Fruit fly (Drosophila melanogaster) whole organism, prepupa: ENCODE measurements around the gene CG7300.

Experiments
- CG11294 ChIP-seq: fragments of 200-800 bp; sonication (Bioruptor generic); IDR thresholded peaks from 2 replicates; pipeline ENCODE4 v1.3.6; 2022; ENCODE audit warnings: missing biosample characterization, missing genetic modification characterization
- CG11762 ChIP-seq: fragments of 200-800 bp; sonication (Bioruptor generic); optimal IDR thresholded peaks from 3 replicates; lab custom pipeline; 2016; ENCODE audit warnings: missing biosample characterization, missing genetic modification characterization; ENCODE audit not compliant: insufficient read depth
- CG11902 ChIP-seq: fragments of 200-800 bp; sonication (Bioruptor generic); optimal IDR thresholded peaks from 3 replicates; lab custom pipeline; 2016; ENCODE audit warnings: missing biosample characterization, missing genetic modification characterization
- CG16779 ChIP-seq: fragments of 200-800 bp; sonication (Bioruptor generic); optimal IDR thresholded peaks from 3 replicates; lab custom pipeline; 2017; ENCODE audit warnings: missing biosample characterization, mild to moderate bottlenecking, missing genetic modification characterization
- CG31627 ChIP-seq: fragments of 200-800 bp; sonication (Bioruptor generic); optimal IDR thresholded peaks from 3 replicates; lab custom pipeline; 2016; ENCODE audit warnings: missing biosample characterization, missing genetic modification characterization
- CG32006 ChIP-seq: fragments of 200-800 bp; sonication (Bioruptor generic); optimal IDR thresholded peaks from 3 replicates; lab custom pipeline; 2017; ENCODE audit warnings: missing biosample characterization, mild to moderate bottlenecking, missing genetic modification characterization
- CG34406 ChIP-seq: fragments of 200-800 bp; sonication (Bioruptor generic); optimal IDR thresholded peaks from 3 replicates; lab custom pipeline; 2016; ENCODE audit warnings: missing biosample characterization, missing genetic modification characterization
- CG3919 ChIP-seq: fragments of 200-800 bp; sonication (Bioruptor generic); optimal IDR thresholded peaks from 3 replicates; lab custom pipeline; 2016; ENCODE audit warnings: missing biosample characterization, missing genetic modification characterization
- CG6276 ChIP-seq: fragments of 200-800 bp; sonication (Bioruptor generic); optimal IDR thresholded peaks from 2 replicates; lab custom pipeline; 2017; ENCODE audit warnings: missing biosample characterization, mild to moderate bottlenecking, missing genetic modification characterization
- CG6792 ChIP-seq: fragments of 200-800 bp; sonication (Bioruptor generic); optimal IDR thresholded peaks from 3 replicates; lab custom pipeline; 2016; ENCODE audit warnings: missing biosample characterization, missing genetic modification characterization
- CG6808 ChIP-seq: fragments of 200-800 bp; sonication (Bioruptor generic); optimal IDR thresholded peaks from 3 replicates; lab custom pipeline; 2017; ENCODE audit warnings: missing biosample characterization, missing genetic modification characterization, mild to moderate bottlenecking, moderate library complexity, missing genetic modification reagents
- CG7368 ChIP-seq: fragments of 200-800 bp; sonication (Bioruptor generic); optimal IDR thresholded peaks from 3 replicates; lab custom pipeline; 2016; ENCODE audit warnings: missing biosample characterization, missing genetic modification characterization
- CG8319 ChIP-seq: fragments of 200-800 bp; sonication (Bioruptor generic); optimal IDR thresholded peaks from 3 replicates; lab custom pipeline; 2016; ENCODE audit warnings: missing biosample characterization, missing genetic modification characterization
- Eip78C ChIP-seq: fragments of 200-800 bp; sonication (Bioruptor generic); peaks from one replicate; lab custom pipeline; 2016; ENCODE audit warnings: missing biosample characterization, missing genetic modification characterization
- Eip93F ChIP-seq: fragments of 200-800 bp; sonication (Bioruptor generic); optimal IDR thresholded peaks from 2 replicates; lab custom pipeline; 2016; ENCODE audit warnings: missing biosample characterization, mild to moderate bottlenecking, missing genetic modification characterization
- Ets21C ChIP-seq: fragments of 200-800 bp; sonication (Bioruptor generic); optimal IDR thresholded peaks from 3 replicates; lab custom pipeline; 2016; ENCODE audit warnings: missing biosample characterization, missing genetic modification characterization
- Ets96B ChIP-seq: fragments of 200-800 bp; optimal IDR thresholded peaks from 2 replicates; lab custom pipeline; 2019; ENCODE audit warnings: missing biosample characterization, mild to moderate bottlenecking, missing genetic modification characterization, moderate library complexity
- Hr38 ChIP-seq: sonication (Bioruptor generic); optimal IDR thresholded peaks from 2 replicates; lab custom pipeline; 2016; ENCODE audit warnings: missing biosample characterization, missing genetic modification characterization
- Hr39 ChIP-seq: fragments of 200-800 bp; sonication (Bioruptor generic); optimal IDR thresholded peaks from 2 replicates; lab custom pipeline; 2016; ENCODE audit warnings: missing biosample characterization, missing genetic modification characterization
- Hr4 ChIP-seq: fragments of 200-800 bp; sonication (Bioruptor generic); optimal IDR thresholded peaks from 3 replicates; lab custom pipeline; 2016; ENCODE audit warnings: missing biosample characterization, missing genetic modification characterization
- Met ChIP-seq: fragments of 200-800 bp; sonication (Bioruptor generic); optimal IDR thresholded peaks from 3 replicates; lab custom pipeline; 2016; ENCODE audit warnings: missing biosample characterization, missing genetic modification characterization
- Sox14 ChIP-seq: fragments of 200-800 bp; sonication (Bioruptor generic); optimal IDR thresholded peaks from 3 replicates; lab custom pipeline; 2016; ENCODE audit warnings: missing biosample characterization, missing genetic modification characterization
- achi ChIP-seq: fragments of 200-800 bp; sonication (Bioruptor generic); optimal IDR thresholded peaks from 3 replicates; lab custom pipeline; 2016; ENCODE audit warnings: missing biosample characterization, missing genetic modification characterization
- acj6 ChIP-seq: fragments of 200-800 bp; sonication (Bioruptor generic); optimal IDR thresholded peaks from 3 replicates; lab custom pipeline; 2016; ENCODE audit warnings: missing biosample characterization, missing genetic modification characterization
- dac ChIP-seq: fragments of 200-800 bp; sonication (Bioruptor generic); optimal IDR thresholded peaks from 2 replicates; lab custom pipeline; 2017; ENCODE audit warnings: missing biosample characterization, mild to moderate bottlenecking, missing genetic modification characterization
- dsx ChIP-seq: fragments of 200-800 bp; optimal IDR thresholded peaks from 3 replicates; lab custom pipeline; 2019; ENCODE audit warnings: missing biosample characterization, mild to moderate bottlenecking, missing genetic modification characterization, moderate library complexity; ENCODE audit not compliant: poor library complexity, severe bottlenecking
- eg ChIP-seq: fragments of 200-800 bp; sonication (Bioruptor generic); IDR thresholded peaks from 3 replicates; pipeline ENCODE4 v1.3.6; 2022; ENCODE audit warnings: missing biosample characterization, missing genetic modification characterization
- fd59A ChIP-seq: fragments of 200-800 bp; sonication (Bioruptor generic); optimal IDR thresholded peaks from 2 replicates; lab custom pipeline; 2017; ENCODE audit warnings: missing biosample characterization, mild to moderate bottlenecking, missing genetic modification characterization, missing genetic modification reagents
- fd85E ChIP-seq: fragments of 200-800 bp; sonication (Bioruptor generic); optimal IDR thresholded peaks from 3 replicates; lab custom pipeline; 2016; ENCODE audit warnings: missing biosample characterization, missing genetic modification characterization
- fkh ChIP-seq: fragments of 200-800 bp; sonication (Bioruptor generic); optimal IDR thresholded peaks from 3 replicates; lab custom pipeline; 2017; ENCODE audit warnings: missing biosample characterization, mild to moderate bottlenecking, missing genetic modification characterization, moderate library complexity
- pdm3 ChIP-seq: fragments of 200-800 bp; sonication (Bioruptor generic); optimal IDR thresholded peaks from 3 replicates; lab custom pipeline; 2016; ENCODE audit warnings: missing biosample characterization, missing genetic modification characterization
- salr ChIP-seq, 2 experiments: fragments of 200-800 bp; sonication (Bioruptor generic); optimal IDR thresholded peaks; 3 replicates each; lab custom pipeline; 2016 to 2018; ENCODE audit warnings: missing biosample characterization in 2 of 2, missing genetic modification characterization in 2 of 2, mild to moderate bottlenecking in 1 of 2
- spab ChIP-seq: fragments of 200-800 bp; sonication (Bioruptor generic); optimal IDR thresholded peaks from 2 replicates; lab custom pipeline; 2017; ENCODE audit warnings: missing biosample characterization, mild to moderate bottlenecking, missing genetic modification characterization, missing genetic modification reagents
- topi ChIP-seq: fragments of 200-800 bp; sonication (Bioruptor generic); optimal IDR thresholded peaks from 3 replicates; lab custom pipeline; 2016; ENCODE audit warnings: missing biosample characterization, missing genetic modification characterization

The CG7300 gene

dm6 chr2L:10729955-10730354 lies 32.1 kb upstream of the CG7300 start, which contains the start of gene CG17118:
Gene CG17118, plus strand, starts transcription at chr2L:10730255.
- TF ChIP-seq CG16779 (no peak), CG3919 (GFP tag; lab: Kevin White, UChicago) (no peak)

- TF ChIP-seq Sox14 (GFP tag; lab: Kevin White, UChicago) (no peak), CG34406 (GFP tag; lab: Kevin White, UChicago) (no peak), spab (GFP tag; lab: Kevin White, UChicago) (no peak), salr (GFP tag; optimal IDR thresholded peaks at IDR 0.05; lab: Kevin White, UChicago) (no peak), Ets21C (GFP tag; lab: Kevin White, UChicago) (no peak), CG31627 (GFP tag; lab: Kevin White, UChicago) (no peak), CG7368 (GFP tag; lab: Kevin White, UChicago) (no peak), CG16779 (no peak), Met (GFP tag; lab: Kevin White, UChicago) (no peak), dsx (GFP tag; lab: Kevin White, UChicago) (no peak), eg (no peak), CG6792 (GFP tag; lab: Kevin White, UChicago) (no peak), fd85E (GFP tag; lab: Kevin White, UChicago) (no peak), Eip93F (no peak), Hr4 (GFP tag; lab: Kevin White, UChicago) (no peak), CG6276 (GFP tag; lab: Kevin White, UChicago) (no peak)
Observed at dm6 chr2L:10728751-10729150, 30.9 kb upstream of the CG7300 start, which contains the start of gene CG6443. Gene CG6443, plus strand, starts transcription at chr2L:10728978.

DNA sequence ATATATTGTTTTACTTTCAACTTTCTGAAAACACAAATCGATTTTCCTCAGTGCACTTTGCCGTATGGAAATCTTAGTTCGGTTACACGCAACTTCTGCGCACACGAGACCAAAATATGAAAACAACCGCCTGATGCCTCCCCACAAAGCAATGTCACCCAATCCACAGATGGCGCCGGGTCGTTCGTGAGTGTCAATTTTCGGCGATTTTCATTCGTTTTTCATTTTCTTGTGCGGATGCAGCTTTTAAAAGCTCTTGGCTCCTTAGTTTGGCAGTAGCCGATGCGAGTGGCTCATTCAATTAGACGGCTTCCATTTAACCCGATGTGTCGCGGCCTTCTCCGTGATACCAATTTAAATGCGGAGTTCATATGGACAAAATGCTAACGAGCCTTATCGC lies 26.1 kb upstream of the CG7300 start, which contains the start of gene CG6431:
TSS of gene CG6431 (plus strand) at position 301 of the 400 bp plus-strand sequence.
- no peak for TF ChIP-seq fkh (GFP tag; lab: Kevin White, UChicago)
- no peak for TF ChIP-seq Hr39 (GFP tag; lab: Kevin White, UChicago)
- no peak for TF ChIP-seq Sox14 (GFP tag; lab: Kevin White, UChicago)
- no peak for TF ChIP-seq achi (GFP tag; lab: Kevin White, UChicago)
- no peak for TF ChIP-seq CG7368 (GFP tag; lab: Kevin White, UChicago)
- no peak for TF ChIP-seq Ets21C (GFP tag; lab: Kevin White, UChicago)
- no peak for TF ChIP-seq CG3919 (GFP tag; lab: Kevin White, UChicago)
- no peak for TF ChIP-seq eg
- TF ChIP-seq Eip78C (GFP tag; lab: Kevin White, UChicago) = no peak
- no peak for TF ChIP-seq CG11294
- no peak for TF ChIP-seq CG34406 (GFP tag; lab: Kevin White, UChicago)
- TF ChIP-seq CG6808 (GFP tag; lab: Kevin White, UChicago) = no peak
- TF ChIP-seq pdm3 (GFP tag; lab: Kevin White, UChicago) = no peak
- TF ChIP-seq CG11762 (GFP tag; lab: Kevin White, UChicago) = no peak
- no peak for TF ChIP-seq CG31627 (GFP tag; lab: Kevin White, UChicago)
- TF ChIP-seq CG8319 = no peak
- no peak for TF ChIP-seq Ets96B (tag; lab: Kevin White, UChicago)
- no peak for TF ChIP-seq Met (GFP tag; lab: Kevin White, UChicago)

- TF ChIP-seq acj6 (GFP tag; lab: Kevin White, UChicago) (no peak), CG11294 (no peak), fd85E (GFP tag; lab: Kevin White, UChicago) (no peak), CG3919 (GFP tag; lab: Kevin White, UChicago) (no peak), CG11902 (GFP tag; lab: Kevin White, UChicago) (no peak), pdm3 (GFP tag; lab: Kevin White, UChicago) (no peak), fkh (GFP tag; lab: Kevin White, UChicago) (no peak), salr (GFP tag; optimal IDR thresholded peaks at IDR 0.05; lab: Kevin White, UChicago) (no peak), topi (no peak), CG32006 (no peak), Hr38 (GFP tag; lab: Kevin White, UChicago) (no peak), achi (GFP tag; lab: Kevin White, UChicago) (no peak), dac (GFP tag; lab: Kevin White, UChicago) (no peak), Sox14 (GFP tag; lab: Kevin White, UChicago) (no peak), fd59A (GFP tag; lab: Kevin White, UChicago) (no peak)
Observed at dm6 chr2L:10721535-10721934, 23.7 kb upstream of the CG7300 start.
